Worm (Caenorhabditis elegans): Measurements from ENCODE around the gene srh-299.
A peak's percentile ranks its signal among the peaks of the same experiment; 100 is the strongest.

srh-299 gene

DNA sequence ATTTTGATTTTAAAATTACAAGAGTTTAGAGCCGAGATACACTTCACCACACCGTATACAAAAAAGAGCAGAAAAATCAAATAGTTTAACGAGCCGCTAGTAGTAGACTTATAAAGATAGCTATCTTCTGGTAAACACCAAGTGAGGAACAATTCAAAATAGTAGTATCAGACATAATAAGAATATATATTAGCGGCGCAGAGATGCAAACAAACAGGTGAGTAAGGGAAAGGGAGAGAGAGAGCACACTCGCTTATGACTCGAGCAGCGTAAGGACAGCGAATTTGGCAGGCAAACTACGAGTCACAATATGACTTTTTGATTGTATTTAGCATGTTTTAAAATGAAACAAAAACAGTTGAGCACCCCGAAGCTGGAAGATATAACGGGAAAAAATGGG is 28.1 kb downstream of the srh-299 start:
- TF ChIP-seq pqm-1 (tag; optimal IDR thresholded peaks at IDR 0.05) (peak; percentile 70), snpc-4 (tag; optimal IDR thresholded peaks at IDR 0.05) (no peak), rbr-2 (tag; optimal IDR thresholded peaks at IDR 0.05) (no peak), spr-1 (tag; optimal IDR thresholded peaks at IDR 0.05) (no peak), daf-16 (GFP tag; optimal IDR thresholded peaks at IDR 0.05) (no peak), daf-16 (tag; optimal IDR thresholded peaks at IDR 0.05) (peak; percentile 89), arid-1 (GFP tag; conservative IDR thresholded peaks at IDR 0.05) (no peak), dve-1 (tag; optimal IDR thresholded peaks at IDR 0.05; ENCODE audit: insufficient read depth) (peak; percentile 59), F44E2.7 (GFP tag; IDR thresholded peaks at IDR 0.05) (no peak), nhr-28 (tag; optimal IDR thresholded peaks at IDR 0.05) (peak; percentile 91), lin-13 (GFP tag; optimal IDR thresholded peaks at IDR 0.05) (no peak), nhr-48 (tag; optimal IDR thresholded peaks at IDR 0.05) (no peak), nhr-77 (tag; optimal IDR thresholded peaks at IDR 0.05) (peak; percentile 24), mes-2 (tag; optimal IDR thresholded peaks at IDR 0.05; ENCODE audit: poor library complexity, severe bottlenecking) (no peak), fkh-10 (GFP tag; optimal IDR thresholded peaks at IDR 0.05) (no peak), gei-8 (GFP tag; optimal IDR thresholded peaks at IDR 0.05) (no peak), ZK546.5 (tag; optimal IDR thresholded peaks at IDR 0.05) (no peak), pha-4 (GFP tag; IDR thresholded peaks at IDR 0.05) (no peak), pha-4 (tag; optimal IDR thresholded peaks at IDR 0.05) (peak; percentile 43), snpc-1.2 (GFP tag; IDR thresholded peaks at IDR 0.05) (no peak), madf-5 (GFP tag; IDR thresholded peaks at IDR 0.05) (no peak), hlh-11 (tag; optimal IDR thresholded peaks at IDR 0.05) (peak; percentile 67), nhr-11 (tag; optimal IDR thresholded peaks at IDR 0.05) (no peak), lir-3 (tag; optimal IDR thresholded peaks at IDR 0.05) (no peak), nhr-6 (tag; optimal IDR thresholded peaks at IDR 0.05) (peak; percentile 25), dmd-6 (GFP tag; IDR thresholded peaks at IDR 0.05) (peak; percentile 61), ceh-20 (GFP tag; IDR thresholded peaks at IDR 0.05) (no peak), unc-130 (GFP tag; optimal IDR thresholded peaks at IDR 0.05) (no peak), nhr-42 (GFP tag; IDR thresholded peaks at IDR 0.05) (no peak), php-3 (GFP tag; IDR thresholded peaks at IDR 0.05) (0 out of 2 replicates have a peak, but pooled peaks have one; percentile 6), ces-1 (GFP tag; optimal IDR thresholded peaks at IDR 0.05) (no peak), hlh-30 (tag; optimal IDR thresholded peaks at IDR 0.05; ENCODE audit: insufficient read depth) (peak; percentile 28), saeg-2 (GFP tag; IDR thresholded peaks at IDR 0.05) (no peak), mep-1 (tag; optimal IDR thresholded peaks at IDR 0.05) (no peak), tra-1 (GFP tag; IDR thresholded peaks at IDR 0.05) (no peak), zip-2 (tag; optimal IDR thresholded peaks at IDR 0.05) (no peak)

DNA sequence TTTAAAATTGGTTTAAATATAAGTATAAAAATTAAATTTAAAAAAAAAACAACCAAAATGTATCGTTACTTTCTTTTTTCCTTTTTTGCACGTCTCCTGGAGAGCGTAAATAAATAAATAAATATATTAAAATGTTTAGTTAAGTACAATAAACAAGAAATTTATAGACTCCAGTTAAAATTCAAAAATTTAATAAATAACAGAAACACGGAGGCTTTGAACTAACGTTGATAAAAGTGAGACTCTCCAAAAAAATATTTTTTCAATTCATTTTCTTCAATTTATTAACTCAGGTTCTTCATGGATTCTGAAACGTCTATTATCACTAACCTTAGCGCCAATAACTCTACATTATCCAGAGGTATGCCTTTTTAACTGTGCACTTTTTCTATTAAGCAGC is 28.6 kb downstream of the srh-299 start, which contains the start of gene T06C12.12:
T06C12.12 (plus strand) TSS at position 301 of the 400 bp plus-strand sequence.
- TF ChIP-seq F10B5.3 (tag; optimal IDR thresholded peaks at IDR 0.05) (no peak), ceh-44 (GFP tag; IDR thresholded peaks at IDR 0.05) (no peak)

DNA sequence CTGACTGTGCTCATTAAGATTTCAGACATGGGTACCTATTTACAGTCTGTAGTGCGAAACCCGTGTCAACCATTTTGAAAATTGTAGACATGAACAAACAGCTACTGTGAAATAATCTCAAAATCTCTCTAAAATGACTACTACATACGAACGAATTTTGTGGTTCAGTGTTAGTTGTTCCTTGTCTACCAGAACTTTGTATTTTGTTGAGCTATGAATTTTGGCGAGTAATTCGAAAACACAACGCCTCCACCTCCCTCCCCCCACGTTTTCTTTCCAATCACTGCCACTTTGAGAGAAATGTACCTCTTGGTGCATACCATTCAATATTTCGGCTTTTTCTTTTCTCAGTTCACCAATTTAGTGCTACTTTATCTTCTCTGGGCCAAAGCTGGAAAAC is 29.6 kb downstream of the srh-299 start, which contains the start of gene T06C12.11:
T06C12.11 (plus strand) TSS at position 301 of the 400 bp plus-strand sequence.
- TF ChIP-seq dmd-9 (GFP tag; IDR thresholded peaks at IDR 0.05) (no peak), nhr-10 (tag; optimal IDR thresholded peaks at IDR 0.05) (no peak), ceh-82 (tag; optimal IDR thresholded peaks at IDR 0.05) (no peak), nhr-11 (tag; optimal IDR thresholded peaks at IDR 0.05) (no peak), fkh-10 (GFP tag; optimal IDR thresholded peaks at IDR 0.05) (no peak), Y48G9A.11 (GFP tag; IDR thresholded peaks at IDR 0.05) (no peak), mep-1 (tag; optimal IDR thresholded peaks at IDR 0.05) (no peak), ama-1 (optimal IDR thresholded peaks at IDR 0.05) (no peak), nhr-76 (tag; optimal IDR thresholded peaks at IDR 0.05) (no peak), nhr-237 (tag; optimal IDR thresholded peaks at IDR 0.05) (no peak)

Data from whole organism, L4 larva.